Fruit fly (Drosophila melanogaster) whole organism: ENCODE measurements around the gene kmg.

Experiments used
- CG8478 ChIP-seq: fragments of >200 bp; optimal IDR thresholded peaks from 2 replicates; lab custom pipeline; 2018; ENCODE audit warnings: inconsistent platforms
- Dll ChIP-seq: fragments of >200 bp; optimal IDR thresholded peaks from 2 replicates; lab custom pipeline; 2017
- EcR ChIP-seq, 2 experiments: fragments of >200 bp; optimal IDR thresholded peaks; 2 replicates each; lab custom pipeline; 2017; ENCODE audit warnings: missing biosample characterization in 2 of 2, missing genetic modification characterization in 2 of 2, missing genetic modification reagents in 2 of 2
- pan ChIP-seq: fragments of >200 bp; optimal IDR thresholded peaks from 2 replicates; lab custom pipeline; 2017
- psq ChIP-seq: fragments of >200 bp; optimal IDR thresholded peaks from 2 replicates; lab custom pipeline; 2017
- usp ChIP-seq: fragments of >200 bp; optimal IDR thresholded peaks from 2 replicates; lab custom pipeline; 2017; ENCODE audit warnings: missing biosample characterization, missing genetic modification characterization, mixed read lengths

Gene kmg

dm6 chr2L:13160227-13160626 lies at the start of gene kmg:
kmg (plus strand) TSS chr2L:13160527.
- TF ChIP-seq CG8478 (lab: Kevin White, UChicago): no peak
- no peak for TF ChIP-seq psq (lab: Kevin White, UChicago)
- no peak for TF ChIP-seq EcR (GFP tag; optimal IDR thresholded peaks at IDR 0.05; lab: Kevin White, UChicago)
- TF ChIP-seq pan (lab: Kevin White, UChicago): no peak
- TF ChIP-seq Dll (lab: Kevin White, UChicago): no peak
- no peak for TF ChIP-seq usp

dm6 chr2L:13113580-13113979 lies 46.7 kb upstream of the kmg start:
- TF ChIP-seq pan (lab: Kevin White, UChicago) (no peak), Dll (lab: Kevin White, UChicago) (no peak), usp (no peak), EcR (GFP tag; optimal IDR thresholded peaks at IDR 0.05; lab: Kevin White, UChicago) (no peak), psq (lab: Kevin White, UChicago) (no peak)

dm6 chr2L:13116738-13117137 lies 43.6 kb upstream of the kmg start:
- TF ChIP-seq CG8478 (lab: Kevin White, UChicago) (no peak), psq (lab: Kevin White, UChicago) (no peak), pan (lab: Kevin White, UChicago) (no peak), Dll (lab: Kevin White, UChicago) (no peak), EcR (GFP tag; optimal IDR thresholded peaks at IDR 0.05; lab: Kevin White, UChicago) (no peak), usp (no peak)

dm6 chr2L:13119034-13119433 lies 41.3 kb upstream of the kmg start, which contains the start of the genes CG44198 and CG43050:
CG44198 (minus strand) TSS chr2L:13119134.
CG43050 (plus strand) TSS chr2L:13119294.
- no peak for TF ChIP-seq usp
- no peak for TF ChIP-seq EcR (GFP tag; optimal IDR thresholded peaks at IDR 0.05; lab: Kevin White, UChicago)

dm6 chr2L:13122526-13122925 lies 37.8 kb upstream of the kmg start:
- TF ChIP-seq psq (lab: Kevin White, UChicago) (no peak), Dll (lab: Kevin White, UChicago) (no peak), EcR (GFP tag; optimal IDR thresholded peaks at IDR 0.05; lab: Kevin White, UChicago) (no peak), CG8478 (lab: Kevin White, UChicago) (no peak), pan (lab: Kevin White, UChicago) (no peak), usp (no peak)

- TF ChIP-seq CG8478 (lab: Kevin White, UChicago): no peak
- TF ChIP-seq usp: no peak
- TF ChIP-seq Dll (lab: Kevin White, UChicago): no peak
- no peak for TF ChIP-seq EcR (GFP tag; optimal IDR thresholded peaks at IDR 0.05; lab: Kevin White, UChicago)
Measured at dm6 chr2L:13130291-13130690, 30.0 kb upstream of the kmg start, which contains the start of gene CG5122. CG5122 (plus strand) TSS chr2L:13130591.

- TF ChIP-seq usp: no peak
- no peak for TF ChIP-seq EcR (GFP tag; optimal IDR thresholded peaks at IDR 0.05; lab: Kevin White, UChicago)
- no peak for TF ChIP-seq psq (lab: Kevin White, UChicago)
- no peak for TF ChIP-seq pan (lab: Kevin White, UChicago)
- no peak for TF ChIP-seq CG8478 (lab: Kevin White, UChicago)
- no peak for TF ChIP-seq Dll (lab: Kevin White, UChicago)
Measured at dm6 chr2L:13135929-13136328, 24.4 kb upstream of the kmg start.

dm6 chr2L:13140891-13141290 lies 19.4 kb upstream of the kmg start:
- TF ChIP-seq pan (lab: Kevin White, UChicago): no peak
- TF ChIP-seq Dll (lab: Kevin White, UChicago): no peak
- TF ChIP-seq usp: no peak
- no peak for TF ChIP-seq CG8478 (lab: Kevin White, UChicago)
- no peak for TF ChIP-seq EcR (GFP tag; optimal IDR thresholded peaks at IDR 0.05; lab: Kevin White, UChicago)
- no peak for TF ChIP-seq psq (lab: Kevin White, UChicago)

dm6 chr2L:13142803-13143202 lies 17.5 kb upstream of the kmg start, which contains the start of gene CG9928:
CG9928 (minus strand) TSS chr2L:13142903.
- no peak for TF ChIP-seq usp
- TF ChIP-seq psq (lab: Kevin White, UChicago): no peak
- TF ChIP-seq CG8478 (lab: Kevin White, UChicago): no peak
- no peak for TF ChIP-seq pan (lab: Kevin White, UChicago)
- no peak for TF ChIP-seq Dll (lab: Kevin White, UChicago)
- no peak for TF ChIP-seq EcR (GFP tag; optimal IDR thresholded peaks at IDR 0.05; lab: Kevin White, UChicago)

dm6 chr2L:13143522-13143921 lies 16.8 kb upstream of the kmg start, which contains the start of gene CG16978:
CG16978 (minus strand) TSS chr2L:13143622.
- no peak for TF ChIP-seq usp
- no peak for TF ChIP-seq psq (lab: Kevin White, UChicago)
- no peak for TF ChIP-seq CG8478 (lab: Kevin White, UChicago)
- no peak for TF ChIP-seq EcR (GFP tag; optimal IDR thresholded peaks at IDR 0.05; lab: Kevin White, UChicago)
- no peak for TF ChIP-seq pan (lab: Kevin White, UChicago)
- no peak for TF ChIP-seq Dll (lab: Kevin White, UChicago)

dm6 chr2L:13145035-13145683 lies 15.2 kb upstream of the kmg start:
- TF ChIP-seq Dll (lab: Kevin White, UChicago) (no peak), pan (lab: Kevin White, UChicago) (no peak), psq (lab: Kevin White, UChicago) (no peak), CG8478 (lab: Kevin White, UChicago) (no peak), usp (no peak), EcR (GFP tag; optimal IDR thresholded peaks at IDR 0.05; lab: Kevin White, UChicago) (no peak)

dm6 chr2L:13146254-13146653 lies 14.1 kb upstream of the kmg start:
- TF ChIP-seq Dll (lab: Kevin White, UChicago) (no peak), EcR (GFP tag; optimal IDR thresholded peaks at IDR 0.05; lab: Kevin White, UChicago) (no peak), usp (no peak), psq (lab: Kevin White, UChicago) (no peak), CG8478 (lab: Kevin White, UChicago) (no peak), pan (lab: Kevin White, UChicago) (no peak)
